Worm (Caenorhabditis elegans): ENCODE results near the gene R05G6.3.

- TF ChIP-seq ceh-18 (tag; optimal IDR thresholded peaks at IDR 0.05) = no peak
- no peak for TF ChIP-seq ztf-16 (tag; optimal IDR thresholded peaks at IDR 0.05)
- no peak for TF ChIP-seq tbx-2 (tag; optimal IDR thresholded peaks at IDR 0.05)
- TF ChIP-seq elt-2 (tag; optimal IDR thresholded peaks at IDR 0.05) = no peak
Measured at ce11 chrIV:7477197-7477596, 39.2 kb upstream of the R05G6.3 start, which contains the start of gene pycr-4.

All from whole organism, late embryonic.